Worm (Caenorhabditis elegans) whole organism, L3 larva: ENCODE measurements around the gene spp-12.

Experiments used
- R02D3.7 ChIP-seq: fragments of 150-350 bp; optimal IDR thresholded peaks from 2 replicates; lab custom pipeline; 2014; ENCODE audit warnings: missing biosample characterization, missing genetic modification characterization
- ZK546.5 ChIP-seq: sonication (generic microtip); optimal IDR thresholded peaks from 2 replicates; lab custom pipeline; 2017; ENCODE audit warnings: missing biosample characterization, missing genetic modification characterization
- aly-2 ChIP-seq: fragments of 150-350 bp; optimal IDR thresholded peaks from 2 replicates; lab custom pipeline; 2014; ENCODE audit warnings: missing biosample characterization, missing genetic modification characterization
- ama-1 ChIP-seq: fragments of 150-350 bp; optimal IDR thresholded peaks from 2 replicates; lab custom pipeline; 2018
- ceh-16 ChIP-seq: sonication (generic microtip); optimal IDR thresholded peaks from 2 replicates; lab custom pipeline; 2017; ENCODE audit warnings: missing biosample characterization, missing genetic modification characterization
- ceh-28 ChIP-seq: fragments of 150-350 bp; optimal IDR thresholded peaks from 2 replicates; lab custom pipeline; 2014; ENCODE audit warnings: missing biosample characterization, missing genetic modification reagents, missing genetic modification characterization
- ceh-82 ChIP-seq: fragments of 150-350 bp; optimal IDR thresholded peaks from 2 replicates; lab custom pipeline; 2014; ENCODE audit warnings: missing biosample characterization, missing genetic modification characterization
- daf-12 ChIP-seq: fragments of 150-350 bp; optimal IDR thresholded peaks from 2 replicates; lab custom pipeline; 2014; ENCODE audit warnings: missing biosample characterization, missing genetic modification reagents, missing genetic modification characterization
- egl-27 ChIP-seq: sonication (generic microtip); optimal IDR thresholded peaks from 4 replicates; lab custom pipeline; 2017; ENCODE audit warnings: missing biosample characterization, missing genetic modification reagents, missing genetic modification characterization
- egl-5 ChIP-seq: fragments of 150-350 bp; optimal IDR thresholded peaks from 2 replicates; lab custom pipeline; 2017; ENCODE audit warnings: missing biosample characterization, missing genetic modification reagents, missing genetic modification characterization, inconsistent platforms
- elt-1 ChIP-seq: fragments of 150-350 bp; optimal IDR thresholded peaks from 2 replicates; lab custom pipeline; 2014; ENCODE audit warnings: missing biosample characterization, missing genetic modification characterization
- elt-2 ChIP-seq: sonication (generic microtip); optimal IDR thresholded peaks from 2 replicates; lab custom pipeline; 2016; ENCODE audit warnings: missing genetic modification reagents, mild to moderate bottlenecking, missing genetic modification characterization, missing compliant biosample characterization
- elt-3 ChIP-seq, 3 experiments: fragments of 150-350 bp in 1 of 3; sonication (generic microtip) in 2 of 3; optimal IDR thresholded peaks; 2 replicates in 2 of 3; 4 replicates in 1 of 3; lab custom pipeline; 2014 to 2017; ENCODE audit warnings: missing biosample characterization in 3 of 3, missing genetic modification characterization in 3 of 3
- eor-1 ChIP-seq, 2 experiments: fragments of 150-350 bp; optimal IDR thresholded peaks; 2 replicates each; lab custom pipeline; 2014 to 2018; ENCODE audit warnings: missing biosample characterization in 2 of 2, missing genetic modification characterization in 2 of 2
- fkh-10 ChIP-seq: sonication (generic microtip); optimal IDR thresholded peaks from 2 replicates; lab custom pipeline; 2017; ENCODE audit warnings: missing biosample characterization, missing genetic modification reagents, missing genetic modification characterization
- fkh-2 ChIP-seq: fragments of 150-350 bp; optimal IDR thresholded peaks from 2 replicates; lab custom pipeline; 2014; ENCODE audit warnings: missing biosample characterization, missing genetic modification reagents, missing genetic modification characterization
- fos-1 ChIP-seq: fragments of 150-350 bp; optimal IDR thresholded peaks from 2 replicates; lab custom pipeline; 2014; ENCODE audit warnings: missing biosample characterization, missing genetic modification characterization
- hmg-11 ChIP-seq: sonication (generic microtip); optimal IDR thresholded peaks from 2 replicates; lab custom pipeline; 2016; ENCODE audit warnings: missing genetic modification characterization, missing compliant biosample characterization
- jun-1 ChIP-seq: fragments of 150-350 bp; optimal IDR thresholded peaks from 2 replicates; lab custom pipeline; 2014; ENCODE audit warnings: missing biosample characterization, missing genetic modification reagents, missing genetic modification characterization
- lin-15B ChIP-seq: fragments of 150-350 bp; optimal IDR thresholded peaks from 2 replicates; lab custom pipeline; 2014; ENCODE audit warnings: missing biosample characterization, missing genetic modification characterization
- lin-39 ChIP-seq: fragments of 150-350 bp; optimal IDR thresholded peaks from 2 replicates; lab custom pipeline; 2018; ENCODE audit warnings: missing biosample characterization, missing genetic modification reagents, missing genetic modification characterization
- lsy-12 ChIP-seq: sonication (generic microtip); optimal IDR thresholded peaks from 2 replicates; lab custom pipeline; 2016; ENCODE audit warnings: mild to moderate bottlenecking, missing genetic modification characterization, missing compliant biosample characterization
- mdl-1 ChIP-seq: fragments of 150-350 bp; optimal IDR thresholded peaks from 2 replicates; lab custom pipeline; 2014; ENCODE audit warnings: missing biosample characterization, missing genetic modification characterization
- mml-1 ChIP-seq: fragments of 150-350 bp; sonication (generic microtip); optimal IDR thresholded peaks from 3 replicates; lab custom pipeline; 2014; ENCODE audit warnings: missing biosample characterization, missing genetic modification characterization
- nfya-1 ChIP-seq: sonication (generic microtip); optimal IDR thresholded peaks from 2 replicates; lab custom pipeline; 2017; ENCODE audit warnings: missing genetic modification characterization, mild to moderate bottlenecking, missing compliant biosample characterization, antibody characterized with exemption, moderate library complexity; ENCODE audit not compliant: insufficient read depth
- nhr-11 ChIP-seq: fragments of 150-350 bp; optimal IDR thresholded peaks from 2 replicates; lab custom pipeline; 2014; ENCODE audit warnings: missing biosample characterization, missing genetic modification characterization
- nhr-12 ChIP-seq: fragments of 150-350 bp; optimal IDR thresholded peaks from 2 replicates; lab custom pipeline; 2014; ENCODE audit warnings: missing biosample characterization, missing genetic modification characterization
- nhr-23 ChIP-seq: fragments of 150-350 bp; optimal IDR thresholded peaks from 2 replicates; lab custom pipeline; 2014; ENCODE audit warnings: missing biosample characterization, missing genetic modification reagents, missing genetic modification characterization
- nhr-237 ChIP-seq: fragments of 150-350 bp; optimal IDR thresholded peaks from 2 replicates; lab custom pipeline; 2014; ENCODE audit warnings: missing biosample characterization, missing genetic modification characterization
- nhr-25 ChIP-seq: sonication (generic microtip); optimal IDR thresholded peaks from 2 replicates; lab custom pipeline; 2017; ENCODE audit warnings: missing biosample characterization, missing genetic modification characterization
- nhr-28 ChIP-seq: fragments of 150-350 bp; optimal IDR thresholded peaks from 2 replicates; lab custom pipeline; 2014; ENCODE audit warnings: missing biosample characterization, missing genetic modification characterization
- nhr-43 ChIP-seq: sonication (generic microtip); optimal IDR thresholded peaks from 2 replicates; lab custom pipeline; 2016; ENCODE audit warnings: mild to moderate bottlenecking, missing genetic modification characterization, missing compliant biosample characterization; ENCODE audit not compliant: poor library complexity, severe bottlenecking
- nhr-76 ChIP-seq: fragments of 150-350 bp; sonication (generic microtip); optimal IDR thresholded peaks from 5 replicates; lab custom pipeline; 2014; ENCODE audit warnings: missing biosample characterization, missing genetic modification characterization
- nhr-77 ChIP-seq: fragments of 150-350 bp; optimal IDR thresholded peaks from 2 replicates; lab custom pipeline; 2014; ENCODE audit warnings: missing biosample characterization, missing genetic modification characterization
- pha-4 ChIP-seq: fragments of 150-350 bp; optimal IDR thresholded peaks from 2 replicates; lab custom pipeline; 2014; ENCODE audit warnings: missing biosample characterization, missing genetic modification reagents, missing genetic modification characterization
- pqm-1 ChIP-seq: fragments of 150-350 bp; optimal IDR thresholded peaks from 2 replicates; lab custom pipeline; 2017; ENCODE audit warnings: missing biosample characterization, missing genetic modification characterization, inconsistent platforms
- sea-2 ChIP-seq: fragments of 150-350 bp; sonication (generic microtip); optimal IDR thresholded peaks from 4 replicates; lab custom pipeline; 2014; ENCODE audit warnings: missing biosample characterization, missing genetic modification reagents, missing genetic modification characterization
- snpc-4 ChIP-seq: fragments of 150-350 bp; optimal IDR thresholded peaks from 2 replicates; lab custom pipeline; 2014; ENCODE audit warnings: missing biosample characterization, missing genetic modification characterization
- tbx-2 ChIP-seq: sonication (generic microtip); optimal IDR thresholded peaks from 2 replicates; lab custom pipeline; 2016; ENCODE audit warnings: mild to moderate bottlenecking, missing genetic modification characterization, missing compliant biosample characterization
- unc-39 ChIP-seq: sonication (generic microtip); optimal IDR thresholded peaks from 4 replicates; lab custom pipeline; 2017; ENCODE audit warnings: missing biosample characterization, missing genetic modification characterization
- unc-62 ChIP-seq: fragments of 150-350 bp; sonication (generic microtip); optimal IDR thresholded peaks from 4 replicates; lab custom pipeline; 2014; ENCODE audit warnings: missing biosample characterization, missing genetic modification reagents, missing genetic modification characterization
- zag-1 ChIP-seq: fragments of 150-350 bp; optimal IDR thresholded peaks from 2 replicates; lab custom pipeline; 2014; ENCODE audit warnings: missing biosample characterization, missing genetic modification characterization
- ztf-11 ChIP-seq: fragments of 150-350 bp; optimal IDR thresholded peaks from 2 replicates; lab custom pipeline; 2014; ENCODE audit warnings: missing biosample characterization, missing genetic modification characterization
- ztf-4 ChIP-seq: fragments of 150-350 bp; optimal IDR thresholded peaks from 2 replicates; lab custom pipeline; 2014; ENCODE audit warnings: missing biosample characterization, missing genetic modification characterization

The spp-12 gene

ce11 chrV:13878226-13878625, 11.4 kb upstream of the spp-12 start:
- TF ChIP-seq hmg-11 (tag; lab: Kevin White, UChicago) (no peak), snpc-4 (tag; lab: Kevin White, UChicago) (no peak), elt-3 (tag; optimal IDR thresholded peaks at IDR 0.05; lab: Kevin White, UChicago) (no peak), nhr-76 (tag; lab: Kevin White, UChicago) (no peak), jun-1 (tag; lab: Kevin White, UChicago) (peak; percentile 11), egl-5 (tag; lab: Kevin White, UChicago) (no peak), R02D3.7 (tag; lab: Kevin White, UChicago) (no peak), nhr-23 (no peak), elt-2 (tag; lab: Kevin White, UChicago) (peak; percentile 86), tbx-2 (tag; lab: Kevin White, UChicago) (no peak), nhr-12 (tag; lab: Kevin White, UChicago) (no peak), daf-12 (no peak), lin-15B (tag; lab: Kevin White, UChicago) (peak; percentile 14), nhr-237 (tag; lab: Kevin White, UChicago) (no peak), lsy-12 (no peak), eor-1 (tag; optimal IDR thresholded peaks at IDR 0.05; lab: Kevin White, UChicago) (no peak), ceh-82 (no peak), ZK546.5 (tag; lab: Kevin White, UChicago) (no peak), nhr-11 (no peak), mdl-1 (tag; lab: Kevin White, UChicago) (no peak), unc-39 (no peak), fkh-2 (tag; lab: Kevin White, UChicago) (no peak), pqm-1 (tag; lab: Kevin White, UChicago) (peak; percentile 93), nhr-28 (tag; lab: Kevin White, UChicago) (no peak), fos-1 (tag; lab: Kevin White, UChicago) (no peak), mml-1 (no peak), ztf-11 (no peak), unc-62 (GFP tag; lab: Kevin White, UChicago) (no peak), ceh-16 (tag; lab: Kevin White, UChicago) (no peak), fkh-10 (GFP tag; lab: Kevin White, UChicago) (no peak), ama-1 (no peak), lin-39 (tag; lab: Kevin White, UChicago) (no peak), elt-1 (tag; lab: Kevin White, UChicago) (no peak)

ce11 chrV:13879241-13879640, 10.4 kb upstream of the spp-12 start, which contains the start of gene lbp-7:
Gene lbp-7 (plus strand): TSS chrV:13879552.
- TF ChIP-seq pqm-1 (tag; lab: Kevin White, UChicago) (peak; percentile 94), elt-2 (tag; lab: Kevin White, UChicago) (peak; percentile 93), jun-1 (tag; lab: Kevin White, UChicago) (peak; percentile 23), egl-27 (tag; lab: Kevin White, UChicago) (no peak), sea-2 (GFP tag; lab: Kevin White, UChicago) (no peak), tbx-2 (tag; lab: Kevin White, UChicago) (no peak), fos-1 (tag; lab: Kevin White, UChicago) (no peak), egl-5 (tag; lab: Kevin White, UChicago) (no peak), hmg-11 (tag; lab: Kevin White, UChicago) (no peak), ceh-16 (tag; lab: Kevin White, UChicago) (no peak), aly-2 (tag; lab: Kevin White, UChicago) (no peak), ztf-4 (no peak), snpc-4 (tag; lab: Kevin White, UChicago) (no peak), pha-4 (tag; lab: Kevin White, UChicago) (peak; percentile 41), fkh-2 (tag; lab: Kevin White, UChicago) (no peak), unc-62 (GFP tag; lab: Kevin White, UChicago) (no peak)

- TF ChIP-seq nhr-23 (no peak), zag-1 (tag; lab: Kevin White, UChicago) (no peak), nhr-77 (tag; lab: Kevin White, UChicago) (no peak), ZK546.5 (tag; lab: Kevin White, UChicago) (no peak), egl-5 (tag; lab: Kevin White, UChicago) (no peak), fkh-10 (GFP tag; lab: Kevin White, UChicago) (no peak), nhr-25 (tag; lab: Kevin White, UChicago) (peak; percentile 19), fkh-2 (tag; lab: Kevin White, UChicago) (no peak), ama-1 (no peak), snpc-4 (tag; lab: Kevin White, UChicago) (peak; percentile 28), ztf-11 (no peak), jun-1 (tag; lab: Kevin White, UChicago) (no peak), nhr-28 (tag; lab: Kevin White, UChicago) (no peak), nfya-1 (tag; lab: Kevin White, UChicago) (peak; percentile 20), elt-1 (tag; lab: Kevin White, UChicago) (no peak), nhr-43 (tag; lab: Kevin White, UChicago) (peak; percentile 30), mdl-1 (tag; lab: Kevin White, UChicago) (no peak), R02D3.7 (tag; lab: Kevin White, UChicago) (no peak), ztf-4 (no peak), lsy-12 (no peak), tbx-2 (tag; lab: Kevin White, UChicago) (no peak), ceh-82 (no peak), unc-39 (no peak), pqm-1 (tag; lab: Kevin White, UChicago) (no peak), egl-27 (tag; lab: Kevin White, UChicago) (no peak), ceh-28 (tag; lab: Kevin White, UChicago) (no peak), mml-1 (no peak), daf-12 (no peak), aly-2 (tag; lab: Kevin White, UChicago) (no peak), pha-4 (tag; lab: Kevin White, UChicago) (peak; percentile 56), eor-1 (tag; optimal IDR thresholded peaks at IDR 0.05; lab: Kevin White, UChicago) (no peak), nhr-76 (tag; lab: Kevin White, UChicago) (no peak), nhr-12 (tag; lab: Kevin White, UChicago) (no peak), lin-15B (tag; lab: Kevin White, UChicago) (peak; percentile 63)
Measured at ce11 chrV:13880163-13880562, 9.5 kb upstream of the spp-12 start.
